Fruit fly (Drosophila melanogaster) whole organism, embryonic: ENCODE data around the gene CG10943.

Source experiments
- Abd-B ChIP-seq: fragments of 200-800 bp; sonication (Bioruptor generic); optimal IDR thresholded peaks from 2 replicates; lab custom pipeline; 2018; ENCODE audit warnings: missing biosample characterization, mild to moderate bottlenecking, missing genetic modification characterization, moderate library complexity
- Asciz ChIP-seq: fragments of 200-800 bp; sonication (Bioruptor generic); optimal IDR thresholded peaks from 2 replicates; lab custom pipeline; 2017; ENCODE audit warnings: missing biosample characterization, mild to moderate bottlenecking, missing genetic modification characterization, missing genetic modification reagents
- Atf6 ChIP-seq: fragments of 200-800 bp; sonication (Bioruptor generic); IDR thresholded peaks from 2 replicates; pipeline ENCODE4 v1.3.6; 2022; ENCODE audit warnings: missing biosample characterization, missing genetic modification characterization
- B-H1 ChIP-seq: fragments of 200-800 bp; sonication (Bioruptor generic); IDR thresholded peaks from 3 replicates; pipeline ENCODE4 v1.3.6; 2022; ENCODE audit warnings: missing biosample characterization, missing genetic modification characterization
- Bgb ChIP-seq: fragments of 200-800 bp; sonication (Bioruptor generic); IDR thresholded peaks from 2 replicates; pipeline ENCODE4 v1.3.6; 2022; ENCODE audit warnings: missing biosample characterization, missing genetic modification characterization; ENCODE audit not compliant: partially characterized antibody
- Blimp-1 ChIP-seq: fragments of 200-800 bp; sonication (Bioruptor generic); optimal IDR thresholded peaks from 3 replicates; lab custom pipeline; 2018; ENCODE audit warnings: missing biosample characterization, missing genetic modification characterization, mild to moderate bottlenecking, moderate library complexity, missing genetic modification reagents
- CG11398 ChIP-seq: fragments of 200-800 bp; sonication (Bioruptor generic); optimal IDR thresholded peaks from 2 replicates; lab custom pipeline; 2016; ENCODE audit warnings: missing biosample characterization, missing genetic modification characterization
- CG13287 ChIP-seq: fragments of 200-800 bp; sonication (Bioruptor generic); IDR thresholded peaks from 2 replicates; pipeline ENCODE4 v1.3.6; 2022; ENCODE audit warnings: missing biosample characterization, missing genetic modification characterization; ENCODE audit not compliant: partially characterized antibody
- CG14014 ChIP-seq: fragments of 200-800 bp; sonication (Bioruptor generic); IDR thresholded peaks from 2 replicates; pipeline ENCODE4 v1.3.6; 2022; ENCODE audit warnings: missing biosample characterization, missing genetic modification characterization
- CG15514 ChIP-seq: fragments of 200-800 bp; sonication (Bioruptor generic); optimal IDR thresholded peaks from 3 replicates; lab custom pipeline; 2017; ENCODE audit warnings: missing biosample characterization, missing genetic modification characterization, mild to moderate bottlenecking, moderate library complexity, missing genetic modification reagents
- CG1602 ChIP-seq: fragments of 200-800 bp; sonication (Bioruptor generic); optimal IDR thresholded peaks from 3 replicates; lab custom pipeline; 2016; ENCODE audit warnings: missing biosample characterization, missing genetic modification characterization
- CG17361 ChIP-seq: fragments of 200-800 bp; sonication (Bioruptor generic); IDR thresholded peaks from 3 replicates; pipeline ENCODE4 v1.3.6; 2022; ENCODE audit warnings: missing biosample characterization, missing genetic modification characterization
- CG17829 ChIP-seq: fragments of 200-800 bp; optimal IDR thresholded peaks from 2 replicates; lab custom pipeline; 2019; ENCODE audit warnings: missing biosample characterization, mild to moderate bottlenecking, missing genetic modification characterization, moderate library complexity
- CG31365 ChIP-seq: fragments of 200-800 bp; sonication (Bioruptor generic); optimal IDR thresholded peaks from 2 replicates; lab custom pipeline; 2018; ENCODE audit warnings: missing biosample characterization, mild to moderate bottlenecking, missing genetic modification characterization
- CG33557 ChIP-seq: fragments of 200-800 bp; sonication (Bioruptor generic); optimal IDR thresholded peaks from 2 replicates; lab custom pipeline; 2019; ENCODE audit warnings: missing biosample characterization, mild to moderate bottlenecking, missing genetic modification characterization, moderate library complexity
- CG43689 ChIP-seq: fragments of 200-800 bp; sonication (Bioruptor generic); IDR thresholded peaks from 2 replicates; pipeline ENCODE4 v1.3.6; 2022; ENCODE audit warnings: missing biosample characterization, missing genetic modification characterization
- CG4730 ChIP-seq: fragments of 200-800 bp; sonication (Bioruptor generic); IDR thresholded peaks from 2 replicates; pipeline ENCODE4 v1.3.6; 2022; ENCODE audit warnings: missing biosample characterization, missing genetic modification characterization
- CG7556 ChIP-seq: fragments of 200-800 bp; sonication (Bioruptor generic); optimal IDR thresholded peaks from 2 replicates; lab custom pipeline; 2017; ENCODE audit warnings: missing biosample characterization, mild to moderate bottlenecking, missing genetic modification characterization
- CG8290 ChIP-seq, 3 experiments: fragments of 200-800 bp; sonication (Bioruptor generic); optimal IDR thresholded peaks; 2 replicates each; lab custom pipeline; 2016 to 2019; ENCODE audit warnings: missing biosample characterization in 3 of 3, missing genetic modification characterization in 3 of 3, mild to moderate bottlenecking in 2 of 3, moderate library complexity in 1 of 3
- CG9932 ChIP-seq: fragments of 200-800 bp; sonication (Bioruptor generic); IDR thresholded peaks from 2 replicates; pipeline ENCODE4 v1.3.6; 2022; ENCODE audit warnings: missing biosample characterization, missing genetic modification characterization
- CHES-1-like ChIP-seq: fragments of 200-800 bp; sonication (Bioruptor generic); optimal IDR thresholded peaks from 2 replicates; lab custom pipeline; 2016; ENCODE audit warnings: missing biosample characterization, missing genetic modification characterization
- Dek ChIP-seq: fragments of 200-800 bp; sonication (Bioruptor generic); optimal IDR thresholded peaks from 3 replicates; lab custom pipeline; 2019; ENCODE audit warnings: missing biosample characterization, mild to moderate bottlenecking, missing genetic modification characterization, moderate library complexity
- Dip2 ChIP-seq: fragments of 200-800 bp; sonication (Bioruptor generic); IDR thresholded peaks from 2 replicates; pipeline ENCODE4 v1.3.6; 2022; ENCODE audit warnings: missing biosample characterization, missing genetic modification characterization
- E2f1 ChIP-seq: fragments of 200-800 bp; sonication (Bioruptor generic); IDR thresholded peaks from 2 replicates; pipeline ENCODE4 v1.3.6; 2022; ENCODE audit warnings: missing biosample characterization, missing genetic modification characterization
- Eip74EF ChIP-seq, 2 experiments: fragments of 200-800 bp in 1 of 2; fragments of >200 bp in 1 of 2; sonication (Bioruptor generic) in 1 of 2; optimal IDR thresholded peaks; 2 replicates each; lab custom pipeline; 2017 to 2019; ENCODE audit warnings: missing biosample characterization in 2 of 2, missing genetic modification characterization in 2 of 2, mild to moderate bottlenecking in 1 of 2, moderate library complexity in 1 of 2
- Lim3 ChIP-seq: fragments of 200-800 bp; sonication (Bioruptor generic); IDR thresholded peaks from 2 replicates; pipeline ENCODE4 v1.3.6; 2022; ENCODE audit warnings: missing biosample characterization, missing genetic modification characterization
- Opbp ChIP-seq: fragments of 200-800 bp; sonication (Bioruptor generic); IDR thresholded peaks from 3 replicates; pipeline ENCODE4 v1.3.6; 2022; ENCODE audit warnings: missing biosample characterization, missing genetic modification characterization; ENCODE audit not compliant: partially characterized antibody
- Rfx ChIP-seq: fragments of 200-800 bp; sonication (Bioruptor generic); IDR thresholded peaks from 2 replicates; pipeline ENCODE4 v1.3.6; 2022; ENCODE audit warnings: missing biosample characterization, missing genetic modification characterization
- Sox102F ChIP-seq: fragments of 200-800 bp; sonication (Bioruptor generic); optimal IDR thresholded peaks from 2 replicates; lab custom pipeline; 2018; ENCODE audit warnings: missing biosample characterization, mild to moderate bottlenecking, missing genetic modification characterization, moderate library complexity
- bsh ChIP-seq, 2 experiments: fragments of 200-800 bp; sonication (Bioruptor generic); optimal IDR thresholded peaks; 2 replicates each; lab custom pipeline; 2017 to 2018; ENCODE audit warnings: mild to moderate bottlenecking in 2 of 2, missing biosample characterization in 2 of 2, missing genetic modification characterization in 2 of 2, moderate library complexity in 1 of 2
- ci ChIP-seq: fragments of 200-800 bp; sonication (Bioruptor generic); IDR thresholded peaks from 3 replicates; pipeline ENCODE4 v1.3.6; 2022; ENCODE audit warnings: missing biosample characterization, missing genetic modification characterization
- cwo ChIP-seq: fragments of 200-800 bp; sonication (Bioruptor generic); optimal IDR thresholded peaks from 3 replicates; lab custom pipeline; 2017; ENCODE audit warnings: missing biosample characterization, missing genetic modification characterization, mild to moderate bottlenecking, moderate library complexity, missing genetic modification reagents
- ewg ChIP-seq: fragments of 200-800 bp; sonication (Bioruptor generic); optimal IDR thresholded peaks from 3 replicates; lab custom pipeline; 2017; ENCODE audit warnings: mild to moderate bottlenecking, missing biosample characterization, missing genetic modification reagents, missing genetic modification characterization
- fd64A ChIP-seq: fragments of 200-800 bp; sonication (Bioruptor generic); optimal IDR thresholded peaks from 3 replicates; lab custom pipeline; 2018; ENCODE audit warnings: missing biosample characterization, mild to moderate bottlenecking, missing genetic modification characterization
- ftz-f1 ChIP-seq: fragments of 200-800 bp; sonication (Bioruptor generic); optimal IDR thresholded peaks from 2 replicates; lab custom pipeline; 2016; ENCODE audit warnings: missing biosample characterization, missing genetic modification characterization
- jigr1 ChIP-seq: fragments of 200-800 bp; sonication (Bioruptor generic); IDR thresholded peaks from 3 replicates; pipeline ENCODE4 v1.3.6; 2022; ENCODE audit warnings: missing biosample characterization, missing genetic modification characterization
- lmd ChIP-seq: fragments of 200-800 bp; sonication (Bioruptor generic); IDR thresholded peaks from 2 replicates; pipeline ENCODE4 v1.3.6; 2022; ENCODE audit warnings: missing biosample characterization, missing genetic modification characterization
- lov ChIP-seq, 2 experiments: fragments of 200-800 bp in 1 of 2; fragments of >200 bp in 1 of 2; sonication (Bioruptor generic) in 1 of 2; IDR thresholded peaks in 1 of 2; optimal IDR thresholded peaks in 1 of 2; 2 replicates in 1 of 2; 3 replicates in 1 of 2; pipeline versions ENCODE4 v1.3.6 to Lab custom; 2017 to 2022; ENCODE audit warnings: missing biosample characterization in 1 of 2, missing genetic modification characterization in 1 of 2
- p53 ChIP-seq: fragments of 200-800 bp; sonication (Bioruptor generic); optimal IDR thresholded peaks from 2 replicates; lab custom pipeline; 2016; ENCODE audit warnings: missing biosample characterization, missing genetic modification characterization
- prd ChIP-seq, 3 experiments: fragments of >200 bp in 2 of 3; fragments of 200-800 bp in 1 of 3; sonication (Bioruptor generic) in 1 of 3; optimal IDR thresholded peaks in 2 of 3; IDR thresholded peaks in 1 of 3; 2 replicates in 2 of 3; 3 replicates in 1 of 3; pipeline versions ENCODE4 v1.3.6 to Lab custom; 2017 to 2022; ENCODE audit warnings: missing biosample characterization in 1 of 3, missing genetic modification characterization in 1 of 3
- psq ChIP-seq: fragments of 200-800 bp; sonication (Bioruptor generic); optimal IDR thresholded peaks from 2 replicates; lab custom pipeline; 2017; ENCODE audit warnings: missing biosample characterization, missing genetic modification characterization
- repo ChIP-seq: fragments of 200-800 bp; sonication (Bioruptor generic); optimal IDR thresholded peaks from 2 replicates; lab custom pipeline; 2016; ENCODE audit warnings: missing biosample characterization, missing genetic modification characterization
- row ChIP-seq: fragments of 200-800 bp; sonication (Bioruptor generic); IDR thresholded peaks from 3 replicates; pipeline ENCODE4 v1.3.6; 2022; ENCODE audit warnings: missing biosample characterization, missing genetic modification characterization
- sens ChIP-seq: fragments of 200-800 bp; sonication (Bioruptor generic); peaks from one replicate; lab custom pipeline; 2016; ENCODE audit warnings: missing biosample characterization, missing genetic modification characterization
- slp2 ChIP-seq: fragments of 200-800 bp; sonication (Bioruptor generic); optimal IDR thresholded peaks from 2 replicates; lab custom pipeline; 2016; ENCODE audit warnings: missing biosample characterization, missing genetic modification characterization
- stc ChIP-seq: fragments of 200-800 bp; sonication (Bioruptor generic); IDR thresholded peaks from 2 replicates; pipeline ENCODE4 v1.3.6; 2022; ENCODE audit warnings: missing biosample characterization, missing genetic modification characterization
- tio ChIP-seq: fragments of 200-800 bp; sonication (Bioruptor generic); optimal IDR thresholded peaks from 2 replicates; lab custom pipeline; 2017; ENCODE audit warnings: missing biosample characterization, missing genetic modification characterization, inconsistent platforms
- wek ChIP-seq: fragments of 200-800 bp; sonication (Bioruptor generic); optimal IDR thresholded peaks from 3 replicates; lab custom pipeline; 2018; ENCODE audit warnings: missing biosample characterization, mild to moderate bottlenecking, missing genetic modification characterization, moderate library complexity

The CG10943 gene

DNA sequence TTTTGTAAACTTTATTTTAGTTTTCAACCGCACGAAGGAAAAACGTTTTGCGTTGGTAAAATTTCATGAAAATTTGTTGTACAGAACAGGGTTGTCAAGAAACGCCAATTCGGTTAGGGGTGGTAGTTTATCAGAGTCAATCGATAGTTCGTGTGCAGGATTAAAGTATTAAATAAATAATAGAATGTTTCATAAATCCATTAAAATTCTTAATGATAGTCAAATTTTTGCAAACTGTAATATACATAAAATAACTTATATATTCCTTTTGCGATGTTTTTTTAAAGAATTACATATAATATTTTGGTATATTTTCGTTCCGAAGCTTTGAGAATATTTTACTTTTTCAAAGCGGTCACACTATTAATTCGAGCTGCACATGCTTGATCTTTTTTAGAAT is 48.8 kb downstream of the CG10943 start, which contains the start of the genes Sf3a2 and CG42588 (continued):
- no peak for TF ChIP-seq prd (optimal IDR thresholded peaks at IDR 0.05; lab: Kevin White, UChicago)
- peak; percentile 83; the same call in 2 of the 3 replicates for TF ChIP-seq prd (GFP tag; IDR thresholded peaks at IDR 0.05; lab: Robert Waterston, UW)
- TF ChIP-seq p53 (GFP tag; lab: Kevin White, UChicago): no peak
- peak; percentile 61 for TF ChIP-seq CG15514 (GFP tag; lab: Kevin White, UChicago)
- peak; percentile 52 for TF ChIP-seq CG33557 (GFP tag; lab: Kevin White, UChicago)
- no peak for TF ChIP-seq ewg (GFP tag; lab: Kevin White, UChicago)
- TF ChIP-seq Rfx (GFP tag; lab: Robert Waterston, UW): peak; percentile 77; the same call in 1 of the 2 replicates
- TF ChIP-seq tio: no peak
- no peak for TF ChIP-seq Asciz (GFP tag; lab: Kevin White, UChicago)
- TF ChIP-seq CG14014 (GFP tag; lab: Robert Waterston, UW): peak; percentile 56
- TF ChIP-seq Atf6 (GFP tag; lab: Robert Waterston, UW): peak; percentile 76; the same call in 1 of the 2 replicates
- TF ChIP-seq jigr1 (GFP tag; lab: Robert Waterston, UW): peak; percentile 55; the same call in 1 of the 3 replicates
- TF ChIP-seq lmd (GFP tag; lab: Robert Waterston, UW): no peak; the same call in 1 of the 2 replicates
- peak; percentile 59 for TF ChIP-seq Blimp-1 (GFP tag; lab: Kevin White, UChicago)
- TF ChIP-seq CG4730 (GFP tag; lab: Robert Waterston, UW): no peak
- peak; percentile 10 for TF ChIP-seq ftz-f1 (GFP tag; lab: Kevin White, UChicago)
- no peak for TF ChIP-seq Dip2 (GFP tag; lab: Robert Waterston, UW)
- peak; percentile 58 for TF ChIP-seq Abd-B
- TF ChIP-seq Sox102F (GFP tag; lab: Kevin White, UChicago): no peak
- 0 out of 2 replicates have a peak, but pooled peaks have one; percentile 12 for TF ChIP-seq stc (GFP tag; lab: Robert Waterston, UW)
- peak; percentile 78; the same call in 2 of the 3 replicates for TF ChIP-seq CG17361 (GFP tag; lab: Robert Waterston, UW)
- TF ChIP-seq CG17829 (tag; lab: Kevin White, UChicago): peak; percentile 83
- peak in 1 of 2 experiments; percentile 64 for TF ChIP-seq bsh (GFP tag; optimal IDR thresholded peaks at IDR 0.05; lab: Kevin White, UChicago)
- no peak for TF ChIP-seq CG43689
- peak; percentile 76 for TF ChIP-seq Opbp (GFP tag; lab: Robert Waterston, UW)
- TF ChIP-seq lov (optimal IDR thresholded peaks at IDR 0.05; lab: Kevin White, UChicago): no peak
- TF ChIP-seq lov (GFP tag; IDR thresholded peaks at IDR 0.05; lab: Robert Waterston, UW): 0 out of 3 replicates have a peak, but pooled peaks have one; percentile 9
- TF ChIP-seq E2f1 (GFP tag; lab: Robert Waterston, UW): peak; percentile 63
- TF ChIP-seq Dek (tag; lab: Kevin White, UChicago): peak; percentile 30
- TF ChIP-seq CG9932: peak; percentile 89
- peak; percentile 58 for TF ChIP-seq psq (GFP tag; lab: Kevin White, UChicago)
- TF ChIP-seq CG8290 (GFP tag; optimal IDR thresholded peaks at IDR 0.05; lab: Kevin White, UChicago): peak; percentile 63
- no peak for TF ChIP-seq CG8290 (tag; optimal IDR thresholded peaks at IDR 0.05; lab: Kevin White, UChicago)
- no peak for TF ChIP-seq fd64A (GFP tag; lab: Kevin White, UChicago)
- peak; percentile 44; the same call in 2 of the 3 replicates for TF ChIP-seq B-H1 (GFP tag; lab: Robert Waterston, UW)
- TF ChIP-seq Eip74EF (GFP tag; optimal IDR thresholded peaks at IDR 0.05; lab: Kevin White, UChicago): no peak
- TF ChIP-seq Bgb (GFP tag; lab: Robert Waterston, UW): peak; percentile 77
- TF ChIP-seq cwo (GFP tag; lab: Kevin White, UChicago): no peak
- peak; percentile 89 for TF ChIP-seq CG13287 (GFP tag; lab: Robert Waterston, UW)
- no peak for TF ChIP-seq CHES-1-like (GFP tag; lab: Kevin White, UChicago)
- TF ChIP-seq ci (GFP tag; lab: Robert Waterston, UW): no peak
- no peak for TF ChIP-seq wek (GFP tag; lab: Kevin White, UChicago)
- TF ChIP-seq CG31365: no peak
- peak; percentile 93 for TF ChIP-seq sens (GFP tag; lab: Kevin White, UChicago)
- TF ChIP-seq CG7556 (GFP tag; lab: Kevin White, UChicago): no peak
- peak; percentile 92 for TF ChIP-seq row (GFP tag; lab: Robert Waterston, UW)
- TF ChIP-seq slp2: no peak
- no peak for TF ChIP-seq CG11398 (GFP tag; lab: Kevin White, UChicago)
- TF ChIP-seq repo (GFP tag; lab: Kevin White, UChicago): no peak
- TF ChIP-seq CG1602 (GFP tag; lab: Kevin White, UChicago): peak; percentile 79
- TF ChIP-seq Lim3 (GFP tag; lab: Robert Waterston, UW): no peak
